Worm (Caenorhabditis elegans): ENCODE data around the gene nmy-3.

DNA sequence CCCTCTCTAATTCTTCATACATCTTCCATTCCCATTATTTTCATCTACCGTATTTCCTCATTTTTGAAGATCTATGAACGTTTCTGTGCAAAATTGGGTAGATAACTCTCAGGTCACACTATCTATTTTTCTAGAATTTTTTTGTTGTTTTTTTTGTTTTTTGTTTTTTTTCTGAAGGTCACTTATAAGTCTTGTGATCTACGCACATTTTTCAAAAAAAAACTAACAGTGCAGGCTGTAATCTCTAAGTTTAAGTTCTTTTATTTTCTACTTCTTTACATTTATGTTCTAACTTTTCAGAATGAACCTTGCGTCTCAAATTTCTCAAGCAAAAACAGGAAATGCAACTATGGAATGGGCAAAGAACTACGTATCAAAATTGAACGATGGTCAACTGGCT, 4.5 kb upstream of the nmy-3 start, which contains the start of gene flh-3:
- TF ChIP-seq tbx-37 (GFP tag; conservative IDR thresholded peaks at IDR 0.05) (no peak), scrt-1 (GFP tag; IDR thresholded peaks at IDR 0.05) (no peak), hnd-1 (tag; optimal IDR thresholded peaks at IDR 0.05) (no peak), tra-4 (tag; optimal IDR thresholded peaks at IDR 0.05) (no peak), B0310.2 (tag; optimal IDR thresholded peaks at IDR 0.05) (no peak), flt-1 (GFP tag; IDR thresholded peaks at IDR 0.05) (no peak), hmbx-1 (tag; optimal IDR thresholded peaks at IDR 0.05) (no peak), sea-1 (GFP tag; conservative IDR thresholded peaks at IDR 0.05) (no peak), pes-1 (GFP tag; IDR thresholded peaks at IDR 0.05) (no peak)
